Worm (Caenorhabditis elegans) whole organism, L4 larva: Measurements from ENCODE around the gene F53G2.1.

Experiments
- Y75B8A.6 ChIP-seq: fragments of 200-800 bp; sonication (Bioruptor generic); IDR thresholded peaks from 2 replicates; pipeline ENCODE4 v1.3.6; 2022; ENCODE audit warnings: missing genetic modification reagents, missing genetic modification characterization, missing compliant biosample characterization
- ama-1 ChIP-seq: fragments of 150-350 bp; optimal IDR thresholded peaks from 2 replicates; lab custom pipeline; 2014; ENCODE audit warnings: inconsistent platforms, mixed read lengths
- lin-13 ChIP-seq: fragments of 150-350 bp; optimal IDR thresholded peaks from 2 replicates; lab custom pipeline; 2014; ENCODE audit warnings: missing biosample characterization, missing genetic modification reagents, missing genetic modification characterization
- lir-3 ChIP-seq: sonication (generic microtip); optimal IDR thresholded peaks from 2 replicates; lab custom pipeline; 2016; ENCODE audit warnings: mild to moderate bottlenecking, missing genetic modification characterization, missing compliant biosample characterization
- nhr-77 ChIP-seq: fragments of 150-350 bp; optimal IDR thresholded peaks from 2 replicates; lab custom pipeline; 2014; ENCODE audit warnings: missing biosample characterization, missing genetic modification characterization
- vab-7 ChIP-seq: fragments of 200-800 bp; sonication (Bioruptor generic); IDR thresholded peaks from 2 replicates; pipeline ENCODE4 v1.3.6; 2022; ENCODE audit warnings: missing genetic modification reagents, missing genetic modification characterization, missing compliant biosample characterization
- ztf-11 ChIP-seq: fragments of 150-350 bp; optimal IDR thresholded peaks from 2 replicates; lab custom pipeline; 2014; ENCODE audit warnings: missing biosample characterization, missing genetic modification characterization

DNA sequence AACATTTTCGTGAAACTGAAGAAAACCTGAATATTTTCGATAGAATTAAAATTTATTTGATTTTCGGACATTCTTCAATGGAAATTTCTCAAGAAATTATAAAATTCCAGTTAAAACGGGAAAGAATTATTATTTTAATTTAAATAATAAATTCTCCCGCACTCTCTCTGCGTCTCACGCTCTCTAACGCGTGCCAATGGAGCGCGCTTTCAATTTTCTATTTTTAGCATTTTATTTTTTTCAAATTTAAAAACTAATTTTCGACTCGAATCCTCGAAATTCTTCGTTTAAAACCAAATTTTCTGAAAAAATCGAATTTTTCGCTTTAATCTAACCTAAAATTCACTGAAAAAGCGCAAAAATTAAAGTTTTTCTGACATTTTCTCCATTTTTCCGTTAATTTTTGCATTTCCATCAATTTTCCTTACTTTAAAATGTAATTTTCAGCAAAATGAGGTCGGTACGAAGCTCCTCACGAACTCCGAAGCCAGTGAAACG is 16.0 kb downstream of the F53G2.1 start, which contains the start of gene gbas-1:
- TF ChIP-seq ama-1 (lab: Kevin White, UChicago) (no peak), lir-3 (tag; lab: Kevin White, UChicago) (no peak), ztf-11 (tag; lab: Kevin White, UChicago) (no peak), lin-13 (GFP tag; lab: Kevin White, UChicago) (no peak), vab-7 (GFP tag; lab: Robert Waterston, UW) (no peak), Y75B8A.6 (GFP tag; lab: Robert Waterston, UW) (no peak), nhr-77 (tag; lab: Kevin White, UChicago) (no peak)
